Fruit fly (Drosophila melanogaster) whole organism: ENCODE data around the gene CG34174.
A peak's percentile ranks its signal among the peaks of the same experiment; 100 is the strongest.

Source experiments
- CG8478 ChIP-seq: fragments of >200 bp; optimal IDR thresholded peaks from 2 replicates; lab custom pipeline; 2018; ENCODE audit warnings: inconsistent platforms
- Dll ChIP-seq: fragments of >200 bp; optimal IDR thresholded peaks from 2 replicates; lab custom pipeline; 2017
- EcR ChIP-seq, 2 experiments: fragments of >200 bp; optimal IDR thresholded peaks; 2 replicates each; lab custom pipeline; 2017; ENCODE audit warnings: missing biosample characterization in 2 of 2, missing genetic modification characterization in 2 of 2, missing genetic modification reagents in 2 of 2
- pan ChIP-seq: fragments of >200 bp; optimal IDR thresholded peaks from 2 replicates; lab custom pipeline; 2017
- psq ChIP-seq: fragments of >200 bp; optimal IDR thresholded peaks from 2 replicates; lab custom pipeline; 2017
- usp ChIP-seq: fragments of >200 bp; optimal IDR thresholded peaks from 2 replicates; lab custom pipeline; 2017; ENCODE audit warnings: missing biosample characterization, missing genetic modification characterization, mixed read lengths

The CG34174 gene

DNA sequence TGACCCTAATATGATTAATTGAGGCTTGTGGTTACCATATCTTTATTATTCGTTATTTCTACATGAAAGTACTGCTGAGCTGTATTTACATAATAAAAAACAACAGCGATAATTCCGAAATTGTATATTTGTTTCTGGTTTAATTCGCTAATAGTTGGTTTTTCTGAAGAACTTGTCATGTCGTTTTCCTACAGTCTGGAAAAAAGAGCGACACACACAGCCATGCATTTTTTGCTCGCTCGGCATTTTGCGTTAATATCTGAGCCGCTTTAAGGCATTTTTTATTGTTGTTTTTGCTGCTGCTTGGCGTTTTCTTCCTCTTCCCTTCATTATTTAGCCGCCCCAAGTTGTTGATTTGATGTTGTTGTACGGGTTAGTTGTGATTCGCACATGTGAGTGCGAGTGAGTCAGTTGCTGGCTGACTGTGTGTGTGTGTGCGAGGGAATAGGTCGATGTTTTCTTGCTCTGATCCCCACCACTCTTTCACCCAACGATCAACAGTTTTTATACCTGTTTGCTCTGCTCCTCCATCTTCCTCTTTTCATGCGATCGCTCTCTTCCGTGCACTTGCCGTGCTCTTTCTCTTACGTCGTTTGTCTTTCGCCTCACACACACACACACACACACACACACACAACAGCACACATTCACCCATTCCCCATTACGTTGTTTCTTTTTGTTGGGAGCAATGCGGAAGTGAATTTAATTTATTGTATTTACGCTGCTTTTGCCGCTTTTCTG lies 38.8 kb upstream of the CG34174 start:
- TF ChIP-seq CG8478: peak; percentile 24
- TF ChIP-seq usp (GFP tag; lab: Kevin White, UChicago): no peak
- TF ChIP-seq psq (lab: Kevin White, UChicago): no peak
- peak; percentile 56 to 73 for TF ChIP-seq EcR (GFP tag; optimal IDR thresholded peaks at IDR 0.05; lab: Kevin White, UChicago)

dm6 chr2L:2175930-2176643 lies 38.0 kb upstream of the CG34174 start:
- TF ChIP-seq CG8478 (no peak), EcR (GFP tag; optimal IDR thresholded peaks at IDR 0.05; lab: Kevin White, UChicago) (no peak), pan (lab: Kevin White, UChicago) (no peak), usp (GFP tag; lab: Kevin White, UChicago) (no peak), Dll (lab: Kevin White, UChicago) (no peak), psq (lab: Kevin White, UChicago) (no peak)

DNA sequence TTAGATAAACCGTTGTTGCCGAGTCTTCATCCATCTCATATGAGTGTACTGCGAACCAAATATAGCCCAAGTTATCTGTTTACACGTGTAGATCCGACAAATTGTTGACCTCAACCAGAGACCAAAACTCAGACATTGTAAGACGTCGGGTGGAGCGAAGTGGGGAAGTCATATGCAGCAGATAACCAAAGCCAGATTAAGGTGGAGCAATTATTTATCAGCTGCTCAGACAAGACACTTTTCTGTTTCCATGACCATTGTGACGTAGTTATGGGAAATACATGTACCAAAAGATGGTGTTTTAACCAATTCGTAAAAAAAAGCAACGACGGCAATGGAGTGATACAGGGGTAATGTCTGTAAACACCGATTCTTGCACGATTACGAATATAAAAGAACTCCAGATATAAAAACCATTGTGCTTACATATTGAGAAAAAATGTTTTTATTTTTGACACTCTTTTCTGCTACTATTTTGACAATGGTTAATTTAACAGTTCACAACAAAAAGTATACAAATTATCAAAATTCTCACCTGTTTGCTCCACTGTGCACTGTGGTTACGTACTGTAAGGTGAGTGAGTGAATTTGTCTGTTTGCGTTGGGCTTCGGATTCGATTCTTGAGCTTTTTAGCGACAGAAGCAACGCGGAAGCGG lies 36.6 kb upstream of the CG34174 start:
- no peak for TF ChIP-seq EcR (GFP tag; optimal IDR thresholded peaks at IDR 0.05; lab: Kevin White, UChicago)
- TF ChIP-seq usp (GFP tag; lab: Kevin White, UChicago): no peak
- no peak for TF ChIP-seq CG8478
- TF ChIP-seq psq (lab: Kevin White, UChicago): no peak
- no peak for TF ChIP-seq pan (lab: Kevin White, UChicago)
- no peak for TF ChIP-seq Dll (lab: Kevin White, UChicago)

dm6 chr2L:2177969-2178809 lies 35.9 kb upstream of the CG34174 start, which contains the start of gene aop:
TSS of gene aop (minus strand) at chr2L:2178754.
- no peak for TF ChIP-seq pan (lab: Kevin White, UChicago)
- no peak for TF ChIP-seq Dll (lab: Kevin White, UChicago)
- no peak for TF ChIP-seq CG8478
- no peak for TF ChIP-seq usp (GFP tag; lab: Kevin White, UChicago)
- no peak for TF ChIP-seq EcR (GFP tag; optimal IDR thresholded peaks at IDR 0.05; lab: Kevin White, UChicago)
- TF ChIP-seq psq (lab: Kevin White, UChicago): no peak

dm6 chr2L:2178810-2179143 lies 35.3 kb upstream of the CG34174 start:
- TF ChIP-seq CG8478 (no peak), EcR (GFP tag; optimal IDR thresholded peaks at IDR 0.05; lab: Kevin White, UChicago) (no peak), psq (lab: Kevin White, UChicago) (no peak), Dll (lab: Kevin White, UChicago) (no peak), usp (GFP tag; lab: Kevin White, UChicago) (no peak), pan (lab: Kevin White, UChicago) (no peak)

DNA sequence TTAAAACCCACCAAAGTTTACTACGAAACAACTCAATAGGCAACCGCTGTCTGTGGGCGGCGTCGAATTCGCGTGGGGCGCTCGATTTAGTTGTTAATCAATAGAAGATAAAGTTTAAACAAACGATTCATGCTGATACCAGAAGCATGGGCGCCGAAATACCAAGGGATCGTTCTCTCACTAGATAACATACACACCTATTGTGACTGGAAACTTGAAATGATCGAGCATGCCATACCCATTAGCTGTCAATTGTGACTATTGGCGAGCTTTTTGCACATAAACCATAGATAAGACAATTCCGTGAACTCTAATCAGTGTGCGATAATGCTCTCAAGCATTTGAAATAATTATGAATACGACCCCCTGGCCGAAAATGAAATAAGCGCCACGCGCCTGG lies 34.7 kb upstream of the CG34174 start:
- TF ChIP-seq pan (lab: Kevin White, UChicago) (no peak), psq (lab: Kevin White, UChicago) (no peak), CG8478 (no peak), usp (GFP tag; lab: Kevin White, UChicago) (no peak)

DNA sequence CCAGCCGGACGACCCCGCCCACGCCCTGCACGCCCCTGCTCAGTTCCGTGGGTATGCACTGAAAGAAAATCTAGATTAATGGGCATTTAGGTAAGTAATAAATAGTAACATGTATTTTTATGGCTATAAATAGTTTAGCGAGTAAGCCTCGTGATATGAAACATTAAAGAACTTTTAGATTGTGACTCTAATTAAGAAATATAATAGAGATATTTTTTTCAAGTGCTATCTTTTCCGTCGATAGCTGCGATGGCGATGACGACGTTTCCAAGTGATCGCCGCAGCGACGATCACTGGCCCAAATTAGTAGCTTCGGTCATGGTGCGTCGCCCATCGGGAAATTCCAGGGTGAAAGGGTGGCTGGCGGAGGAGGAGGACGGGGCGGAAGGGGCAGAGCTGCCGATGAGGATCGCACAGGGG lies 33.9 kb upstream of the CG34174 start:
- TF ChIP-seq psq (lab: Kevin White, UChicago) (no peak), pan (lab: Kevin White, UChicago) (no peak), usp (GFP tag; lab: Kevin White, UChicago) (no peak), Dll (lab: Kevin White, UChicago) (no peak), CG8478 (no peak), EcR (GFP tag; optimal IDR thresholded peaks at IDR 0.05; lab: Kevin White, UChicago) (no peak)

dm6 chr2L:2180665-2181064 lies 33.4 kb upstream of the CG34174 start:
- TF ChIP-seq Dll (lab: Kevin White, UChicago) (no peak), psq (lab: Kevin White, UChicago) (no peak), CG8478 (no peak), pan (lab: Kevin White, UChicago) (no peak), EcR (GFP tag; optimal IDR thresholded peaks at IDR 0.05; lab: Kevin White, UChicago) (no peak), usp (GFP tag; lab: Kevin White, UChicago) (no peak)

dm6 chr2L:2181971-2182643 lies 32.0 kb upstream of the CG34174 start:
- TF ChIP-seq EcR (GFP tag; optimal IDR thresholded peaks at IDR 0.05; lab: Kevin White, UChicago) (no peak), Dll (lab: Kevin White, UChicago) (no peak), psq (lab: Kevin White, UChicago) (no peak), CG8478 (no peak), usp (GFP tag; lab: Kevin White, UChicago) (no peak), pan (lab: Kevin White, UChicago) (peak; percentile 28)

dm6 chr2L:2182735-2183340 lies 31.2 kb upstream of the CG34174 start:
- TF ChIP-seq psq (lab: Kevin White, UChicago): no peak
- TF ChIP-seq Dll (lab: Kevin White, UChicago): no peak
- no peak for TF ChIP-seq CG8478
- TF ChIP-seq usp (GFP tag; lab: Kevin White, UChicago): no peak
- TF ChIP-seq pan (lab: Kevin White, UChicago): no peak
- no peak for TF ChIP-seq EcR (GFP tag; optimal IDR thresholded peaks at IDR 0.05; lab: Kevin White, UChicago)
